Fruit fly (Drosophila melanogaster) whole organism, prepupa: ENCODE measurements around the gene Cpr76Bd.
"Not testable (repeated sequence)": the region's sequence is repeated elsewhere in the genome, so short reads cannot be mapped to it uniquely, and the experiment has no call there.

ENCODE experiments used
- CG10631 ChIP-seq: fragments of 200-800 bp; sonication (Bioruptor generic); optimal IDR thresholded peaks from 2 replicates; lab custom pipeline; 2016; ENCODE audit warnings: missing biosample characterization, missing genetic modification characterization
- CG10669 ChIP-seq: fragments of 200-800 bp; sonication (Bioruptor generic); optimal IDR thresholded peaks from 3 replicates; lab custom pipeline; 2018; ENCODE audit warnings: missing biosample characterization, mild to moderate bottlenecking, missing genetic modification characterization, moderate library complexity
- CG11762 ChIP-seq: fragments of 200-800 bp; sonication (Bioruptor generic); optimal IDR thresholded peaks from 3 replicates; lab custom pipeline; 2016; ENCODE audit warnings: missing biosample characterization, missing genetic modification characterization; ENCODE audit not compliant: insufficient read depth
- CG15336 ChIP-seq: fragments of 200-800 bp; sonication (Bioruptor generic); IDR thresholded peaks from 2 replicates; pipeline ENCODE4 v1.3.6; 2022; ENCODE audit warnings: missing biosample characterization, missing genetic modification characterization
- CG16779 ChIP-seq: fragments of 200-800 bp; sonication (Bioruptor generic); optimal IDR thresholded peaks from 3 replicates; lab custom pipeline; 2017; ENCODE audit warnings: missing biosample characterization, mild to moderate bottlenecking, missing genetic modification characterization
- CG3032 ChIP-seq: fragments of 200-800 bp; optimal IDR thresholded peaks from 2 replicates; lab custom pipeline; 2019; ENCODE audit warnings: missing biosample characterization, mild to moderate bottlenecking, missing genetic modification characterization, moderate library complexity
- CG31627 ChIP-seq: fragments of 200-800 bp; sonication (Bioruptor generic); optimal IDR thresholded peaks from 3 replicates; lab custom pipeline; 2016; ENCODE audit warnings: missing biosample characterization, missing genetic modification characterization
- CG32006 ChIP-seq: fragments of 200-800 bp; sonication (Bioruptor generic); optimal IDR thresholded peaks from 3 replicates; lab custom pipeline; 2017; ENCODE audit warnings: missing biosample characterization, mild to moderate bottlenecking, missing genetic modification characterization
- CG6163 ChIP-seq: fragments of 200-800 bp; sonication (Bioruptor generic); IDR thresholded peaks from 3 replicates; pipeline ENCODE4 v1.3.6; 2022; ENCODE audit warnings: missing biosample characterization, missing genetic modification characterization
- CG6808 ChIP-seq: fragments of 200-800 bp; sonication (Bioruptor generic); optimal IDR thresholded peaks from 3 replicates; lab custom pipeline; 2017; ENCODE audit warnings: missing biosample characterization, missing genetic modification characterization, mild to moderate bottlenecking, moderate library complexity, missing genetic modification reagents
- CG8319 ChIP-seq: fragments of 200-800 bp; sonication (Bioruptor generic); optimal IDR thresholded peaks from 3 replicates; lab custom pipeline; 2016; ENCODE audit warnings: missing biosample characterization, missing genetic modification characterization
- CG8632 ChIP-seq: fragments of 200-800 bp; sonication (Bioruptor generic); optimal IDR thresholded peaks from 3 replicates; lab custom pipeline; 2016; ENCODE audit warnings: missing biosample characterization, missing genetic modification characterization
- Eip78C ChIP-seq: fragments of 200-800 bp; sonication (Bioruptor generic); peaks from one replicate; lab custom pipeline; 2016; ENCODE audit warnings: missing biosample characterization, missing genetic modification characterization
- Ets21C ChIP-seq: fragments of 200-800 bp; sonication (Bioruptor generic); optimal IDR thresholded peaks from 3 replicates; lab custom pipeline; 2016; ENCODE audit warnings: missing biosample characterization, missing genetic modification characterization
- Ets96B ChIP-seq: fragments of 200-800 bp; optimal IDR thresholded peaks from 2 replicates; lab custom pipeline; 2019; ENCODE audit warnings: missing biosample characterization, mild to moderate bottlenecking, missing genetic modification characterization, moderate library complexity
- Hr38 ChIP-seq: sonication (Bioruptor generic); optimal IDR thresholded peaks from 2 replicates; lab custom pipeline; 2016; ENCODE audit warnings: missing biosample characterization, missing genetic modification characterization
- Hr39 ChIP-seq: fragments of 200-800 bp; sonication (Bioruptor generic); optimal IDR thresholded peaks from 2 replicates; lab custom pipeline; 2016; ENCODE audit warnings: missing biosample characterization, missing genetic modification characterization
- Met ChIP-seq: fragments of 200-800 bp; sonication (Bioruptor generic); optimal IDR thresholded peaks from 3 replicates; lab custom pipeline; 2016; ENCODE audit warnings: missing biosample characterization, missing genetic modification characterization
- Smox ChIP-seq: fragments of 200-800 bp; sonication (Bioruptor generic); optimal IDR thresholded peaks from 3 replicates; lab custom pipeline; 2016; ENCODE audit warnings: missing biosample characterization, missing genetic modification characterization
- Sox102F ChIP-seq: fragments of 200-800 bp; sonication (Bioruptor generic); optimal IDR thresholded peaks from 2 replicates; lab custom pipeline; 2016; ENCODE audit warnings: missing biosample characterization, mild to moderate bottlenecking, missing genetic modification characterization
- Sox15 ChIP-seq: fragments of 200-800 bp; sonication (Bioruptor generic); optimal IDR thresholded peaks from 3 replicates; lab custom pipeline; 2016; ENCODE audit warnings: missing biosample characterization, missing genetic modification characterization
- cyc ChIP-seq: fragments of 200-800 bp; sonication (Bioruptor generic); optimal IDR thresholded peaks from 3 replicates; lab custom pipeline; 2016; ENCODE audit warnings: missing biosample characterization, missing genetic modification characterization
- dac ChIP-seq: fragments of 200-800 bp; sonication (Bioruptor generic); optimal IDR thresholded peaks from 2 replicates; lab custom pipeline; 2017; ENCODE audit warnings: missing biosample characterization, mild to moderate bottlenecking, missing genetic modification characterization
- eg ChIP-seq: fragments of 200-800 bp; sonication (Bioruptor generic); IDR thresholded peaks from 3 replicates; pipeline ENCODE4 v1.3.6; 2022; ENCODE audit warnings: missing biosample characterization, missing genetic modification characterization
- esn ChIP-seq: fragments of 200-800 bp; sonication (Bioruptor generic); optimal IDR thresholded peaks from 2 replicates; lab custom pipeline; 2016; ENCODE audit warnings: missing biosample characterization, mild to moderate bottlenecking, missing genetic modification characterization, moderate library complexity
- fkh ChIP-seq: fragments of 200-800 bp; sonication (Bioruptor generic); optimal IDR thresholded peaks from 3 replicates; lab custom pipeline; 2017; ENCODE audit warnings: missing biosample characterization, mild to moderate bottlenecking, missing genetic modification characterization, moderate library complexity
- lz ChIP-seq: fragments of 200-800 bp; sonication (Bioruptor generic); optimal IDR thresholded peaks from 3 replicates; lab custom pipeline; 2016; ENCODE audit warnings: missing biosample characterization, missing genetic modification characterization
- spab ChIP-seq: fragments of 200-800 bp; sonication (Bioruptor generic); optimal IDR thresholded peaks from 2 replicates; lab custom pipeline; 2017; ENCODE audit warnings: missing biosample characterization, mild to moderate bottlenecking, missing genetic modification characterization, missing genetic modification reagents
- svp ChIP-seq: fragments of 200-800 bp; sonication (Bioruptor generic); peaks from one replicate; lab custom pipeline; 2016; ENCODE audit warnings: missing biosample characterization, missing genetic modification characterization
- vri ChIP-seq: fragments of 200-800 bp; sonication (Bioruptor generic); optimal IDR thresholded peaks from 3 replicates; lab custom pipeline; 2016; ENCODE audit warnings: missing biosample characterization, mild to moderate bottlenecking, missing genetic modification characterization

Gene Cpr76Bd

DNA sequence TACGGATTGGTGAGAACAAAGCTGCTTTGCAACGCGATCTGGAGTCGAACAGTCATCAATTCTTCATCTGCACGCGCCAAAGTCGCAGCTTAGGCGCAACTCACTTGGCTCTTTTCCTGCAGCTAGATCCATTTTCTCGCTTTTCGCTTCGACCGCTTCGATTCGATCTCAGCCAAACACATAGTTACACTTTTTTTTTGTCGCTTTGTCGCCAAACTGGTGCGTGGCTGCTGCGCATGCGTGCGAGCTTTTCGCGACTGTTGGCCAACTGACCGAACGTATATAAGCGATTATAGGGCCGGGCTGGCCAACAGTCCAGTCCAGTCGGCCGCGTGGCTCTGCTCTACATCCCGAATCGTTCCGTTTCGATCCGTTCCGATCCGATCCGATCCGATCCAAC, at the start of gene Cpr76Bd:
Gene Cpr76Bd (plus strand): TSS at position 301 of the 400 bp plus-strand sequence.
- TF ChIP-seq CG10669 (GFP tag; lab: Kevin White, UChicago) (no peak), Hr39 (no peak), CG6163 (no peak), CG8632 (GFP tag; lab: Kevin White, UChicago) (no peak), CG16779 (tag; lab: Kevin White, UChicago) (no peak)

DNA sequence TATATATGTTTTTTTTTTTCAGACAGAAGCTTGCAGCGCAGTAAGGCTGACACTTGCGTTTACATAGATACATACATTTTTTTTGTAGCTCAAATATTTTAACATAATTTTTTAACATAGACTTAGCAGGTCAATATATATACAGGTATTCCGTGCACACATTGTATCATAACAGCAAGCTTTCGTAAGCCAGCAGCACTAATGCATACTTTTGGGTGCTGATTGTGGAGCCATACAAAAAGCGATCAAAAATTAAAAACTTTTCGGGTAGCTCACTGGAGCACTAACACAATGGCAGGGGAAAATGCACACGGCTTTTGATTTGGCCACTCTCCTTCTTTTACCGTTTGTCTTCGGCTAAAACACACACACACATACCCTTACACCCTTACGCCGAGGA, 49.5 kb upstream of the Cpr76Bd start:
- TF ChIP-seq Smox (no peak), CG15336 (GFP tag; lab: Robert Waterston, UW) (no peak), vri (GFP tag; lab: Kevin White, UChicago) (no peak), CG8632 (GFP tag; lab: Kevin White, UChicago) (no peak), spab (GFP tag; lab: Kevin White, UChicago) (no peak), CG8319 (no peak), Ets96B (tag; lab: Kevin White, UChicago) (no peak), fkh (GFP tag; lab: Kevin White, UChicago) (no peak)

DNA sequence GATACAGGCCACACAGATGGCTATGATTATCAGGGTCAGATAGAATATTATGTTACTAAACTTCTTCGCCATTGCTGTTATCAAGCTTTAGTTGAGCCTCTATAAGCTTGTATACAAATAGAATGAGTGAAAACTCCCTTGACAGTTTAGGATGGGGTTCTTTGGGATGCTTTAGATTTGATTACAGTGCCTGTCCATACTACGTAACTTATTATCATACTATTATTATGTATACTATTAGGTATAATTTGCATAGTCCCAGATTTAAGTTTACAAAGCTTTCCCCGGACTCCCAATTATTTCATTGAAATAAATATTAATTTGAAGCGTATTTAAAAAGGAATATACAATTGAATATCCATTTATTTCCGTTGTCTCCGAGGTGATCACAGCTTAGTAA, 46.1 kb upstream of the Cpr76Bd start, which contains the start of gene brv1:
Gene brv1 (minus strand): TSS at position 101 of the 400 bp plus-strand sequence.
- TF ChIP-seq Sox102F (GFP tag; lab: Kevin White, UChicago) (no peak), esn (GFP tag; lab: Kevin White, UChicago) (no peak), lz (no peak), Hr38 (GFP tag; lab: Kevin White, UChicago) (no peak), Hr39 (no peak), Sox15 (GFP tag; lab: Kevin White, UChicago) (no peak), CG6808 (GFP tag; lab: Kevin White, UChicago) (no peak), svp (no peak), vri (GFP tag; lab: Kevin White, UChicago) (no peak)

DNA sequence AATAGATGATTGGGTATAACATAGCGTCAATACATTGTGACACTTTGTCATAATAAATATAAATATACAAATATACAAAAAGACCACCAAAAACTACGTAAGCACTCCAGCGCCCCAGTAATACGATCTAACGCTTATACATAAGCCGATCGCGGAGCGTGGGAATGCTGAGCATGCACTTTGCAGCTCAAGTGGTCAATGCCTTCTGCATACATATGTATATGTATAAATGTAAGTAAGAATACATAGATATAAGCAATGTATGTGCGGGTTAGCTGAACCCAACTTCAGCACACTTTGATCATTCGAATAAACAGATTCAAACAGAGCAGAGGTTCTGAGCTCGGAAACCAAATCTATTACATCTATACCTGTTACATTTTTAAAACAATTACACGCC, 45.3 kb upstream of the Cpr76Bd start, which contains the start of gene CG32212:
Gene CG32212 (plus strand): TSS at position 301 of the 400 bp plus-strand sequence.
- TF ChIP-seq fkh (GFP tag; lab: Kevin White, UChicago); CG3032 (tag; lab: Kevin White, UChicago); CG10631 (GFP tag; lab: Kevin White, UChicago): not testable (repeated sequence)

DNA sequence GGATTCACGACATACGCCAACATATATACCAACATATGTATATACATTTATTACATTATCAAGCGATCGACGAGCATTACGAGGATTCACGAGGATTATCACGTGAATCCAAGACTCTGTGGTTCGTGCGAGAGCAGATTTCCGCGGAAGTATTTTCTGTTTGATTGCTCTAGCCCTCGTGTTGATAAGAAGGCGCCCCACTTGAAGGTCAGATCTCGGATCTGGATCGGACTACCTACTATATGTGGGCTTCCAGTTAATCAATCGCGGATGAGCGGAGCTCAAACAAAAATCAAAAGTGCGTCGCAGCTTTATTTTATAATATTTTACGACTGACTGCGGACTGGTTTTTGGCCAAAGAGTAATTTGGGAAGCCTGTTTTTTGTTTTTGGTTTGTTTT, 37.6 kb upstream of the Cpr76Bd start:
- no peak for TF ChIP-seq Ets21C (GFP tag; lab: Kevin White, UChicago)
- TF ChIP-seq svp, result peak; percentile 32

DNA sequence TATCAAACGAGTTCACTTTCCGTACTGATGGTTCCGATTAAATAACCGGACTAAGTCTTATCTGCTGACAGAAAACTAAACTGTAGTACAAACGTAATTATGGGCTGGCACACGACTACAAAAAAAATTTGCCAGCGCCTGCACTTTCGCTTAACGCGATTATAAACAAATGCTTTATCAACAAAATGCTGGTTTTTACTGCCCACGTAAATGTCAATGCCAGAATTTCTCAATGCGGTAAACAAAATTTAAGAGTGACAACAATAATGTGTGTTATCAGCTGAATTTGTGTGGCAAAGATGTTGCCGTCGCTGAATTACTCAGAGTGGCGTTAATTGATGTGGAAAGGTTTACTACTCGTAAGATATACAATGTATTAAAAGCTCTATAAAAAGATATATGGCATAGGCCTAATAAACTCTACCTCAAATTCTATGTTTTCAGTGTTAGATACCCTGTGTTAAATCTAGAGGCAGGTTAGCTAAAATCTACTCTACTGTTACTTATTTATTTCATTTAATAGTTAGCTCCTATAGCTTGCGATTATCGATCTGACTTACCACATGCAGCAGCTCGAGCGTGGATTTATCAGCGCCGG, 36.5 kb upstream of the Cpr76Bd start:
- TF ChIP-seq CG31627 (GFP tag; lab: Kevin White, UChicago) (no peak), Eip78C (GFP tag; lab: Kevin White, UChicago) (peak; percentile 44), svp (peak; percentile 80), fkh (GFP tag; lab: Kevin White, UChicago) (peak; percentile 71)

DNA sequence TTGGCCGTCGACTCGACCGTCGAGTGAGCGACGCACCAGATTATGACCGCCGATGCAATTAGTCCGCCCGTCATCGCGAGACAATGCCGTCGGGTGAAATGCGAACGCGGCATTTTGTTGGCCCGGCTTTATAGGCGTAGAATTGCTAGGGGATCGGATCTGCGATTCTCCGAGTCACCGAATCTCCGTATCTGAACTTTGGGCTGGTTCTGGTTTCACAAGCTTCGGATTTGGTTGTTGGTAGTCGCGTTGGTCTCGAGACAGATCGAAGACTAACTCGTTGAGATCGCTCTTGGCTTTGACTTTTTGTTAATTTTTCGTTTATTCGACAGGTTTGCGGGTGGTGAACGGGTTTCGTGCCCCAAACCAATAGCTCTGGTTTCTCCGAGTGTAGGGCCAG, 35.9 kb upstream of the Cpr76Bd start:
- no peak for TF ChIP-seq Met
- TF ChIP-seq svp, result peak; percentile 78
- peak; percentile 6 for TF ChIP-seq CG32006 (GFP tag; lab: Kevin White, UChicago)
- TF ChIP-seq Hr39, result no peak
- no peak for TF ChIP-seq cyc (GFP tag; lab: Kevin White, UChicago)
- TF ChIP-seq dac (GFP tag; lab: Kevin White, UChicago), result no peak
- no peak for TF ChIP-seq Hr38 (GFP tag; lab: Kevin White, UChicago)
- no peak for TF ChIP-seq vri (GFP tag; lab: Kevin White, UChicago)
- no peak for TF ChIP-seq CG11762 (GFP tag; lab: Kevin White, UChicago)
- TF ChIP-seq eg (GFP tag; lab: Robert Waterston, UW), result no peak
